Worm (Caenorhabditis elegans): ENCODE results near the gene lev-9.

The lev-9 gene

DNA sequence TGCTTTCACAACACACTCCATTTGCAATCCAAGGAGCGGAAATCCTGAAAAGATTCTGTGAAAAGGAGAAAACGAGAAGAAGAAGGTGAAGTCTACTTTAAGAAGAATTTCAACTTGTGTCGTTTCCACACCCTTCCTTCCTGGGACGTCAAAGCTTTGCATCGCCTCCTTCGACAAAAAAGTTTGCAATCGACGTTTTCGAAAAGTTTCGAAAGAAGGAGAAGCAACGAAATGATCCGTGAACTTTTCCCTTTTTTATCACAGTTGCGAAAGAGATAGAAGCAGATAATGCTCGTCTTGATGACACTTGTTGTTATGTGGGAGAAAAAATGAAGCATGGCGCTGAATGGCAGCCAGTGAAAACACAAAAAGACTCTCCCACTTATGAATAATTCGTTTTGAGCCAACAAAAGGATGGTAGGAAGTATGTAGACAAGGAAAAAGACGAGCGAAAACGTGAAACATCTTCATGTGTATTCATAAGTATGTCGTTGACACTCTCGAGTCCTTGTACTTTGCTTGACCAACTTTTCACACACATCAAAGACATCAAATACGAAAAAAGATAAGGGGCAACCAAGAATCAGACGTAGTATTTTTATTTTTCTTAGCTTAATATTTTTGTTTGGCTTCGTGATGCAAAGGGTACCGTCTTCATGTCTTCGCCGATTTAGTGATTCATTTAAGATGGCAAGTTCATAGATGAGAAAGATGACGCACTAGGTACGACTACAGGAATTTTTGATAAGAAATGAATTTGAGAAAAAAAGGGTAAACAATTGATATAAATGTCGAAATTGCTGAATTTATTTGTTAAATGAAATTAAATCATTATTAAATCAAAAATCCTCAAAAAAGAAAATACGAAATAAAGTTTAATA is 42.5 kb downstream of the lev-9 start (continued):
- TF ChIP-seq lsl-1 (GFP tag; optimal IDR thresholded peaks at IDR 0.05): no peak
- TF ChIP-seq atf-7 (tag; optimal IDR thresholded peaks at IDR 0.05): no peak
- no peak for TF ChIP-seq gei-17 (GFP tag; optimal IDR thresholded peaks at IDR 0.05)
- TF ChIP-seq pha-4 (tag; optimal IDR thresholded peaks at IDR 0.05): no peak
- TF ChIP-seq snpc-1.1 (tag; optimal IDR thresholded peaks at IDR 0.05; ENCODE audit: insufficient read depth): no peak
- peak; percentile 12 for TF ChIP-seq K12H6.12 (tag; optimal IDR thresholded peaks at IDR 0.05)

DNA sequence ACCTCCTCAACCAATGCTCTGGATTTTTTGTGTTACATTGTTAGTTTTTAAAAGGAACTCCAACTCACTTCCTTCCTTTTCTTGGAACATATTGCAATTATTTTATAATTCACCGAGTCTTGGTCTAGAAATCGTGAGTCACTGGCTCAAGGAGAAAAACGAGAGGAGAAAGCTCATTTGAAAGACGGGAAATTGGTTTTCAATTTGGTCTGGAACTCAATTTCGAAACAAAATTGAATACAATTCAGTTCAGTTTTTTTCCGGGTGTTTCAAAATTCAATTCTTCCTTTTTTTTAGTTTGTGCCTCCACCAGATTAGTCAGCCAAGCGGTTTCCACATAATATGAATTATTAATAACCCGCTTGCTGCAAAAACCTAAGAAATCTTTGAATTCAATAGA is 43.7 kb downstream of the lev-9 start:
- TF ChIP-seq ama-1 (optimal IDR thresholded peaks at IDR 0.05): no peak
- TF ChIP-seq ama-1 (GFP tag; optimal IDR thresholded peaks at IDR 0.05): no peak
- TF ChIP-seq F39B2.1 (GFP tag; IDR thresholded peaks at IDR 0.05): no peak
- TF ChIP-seq F37B4.10 (GFP tag; IDR thresholded peaks at IDR 0.05): no peak
- TF ChIP-seq egl-44 (GFP tag; IDR thresholded peaks at IDR 0.05): no peak
- TF ChIP-seq hmg-1.2 (GFP tag; IDR thresholded peaks at IDR 0.05): no peak
- no peak for TF ChIP-seq lin-54 (GFP tag; optimal IDR thresholded peaks at IDR 0.05)
- no peak for TF ChIP-seq snpc-1.1 (tag; optimal IDR thresholded peaks at IDR 0.05; ENCODE audit: insufficient read depth)

DNA sequence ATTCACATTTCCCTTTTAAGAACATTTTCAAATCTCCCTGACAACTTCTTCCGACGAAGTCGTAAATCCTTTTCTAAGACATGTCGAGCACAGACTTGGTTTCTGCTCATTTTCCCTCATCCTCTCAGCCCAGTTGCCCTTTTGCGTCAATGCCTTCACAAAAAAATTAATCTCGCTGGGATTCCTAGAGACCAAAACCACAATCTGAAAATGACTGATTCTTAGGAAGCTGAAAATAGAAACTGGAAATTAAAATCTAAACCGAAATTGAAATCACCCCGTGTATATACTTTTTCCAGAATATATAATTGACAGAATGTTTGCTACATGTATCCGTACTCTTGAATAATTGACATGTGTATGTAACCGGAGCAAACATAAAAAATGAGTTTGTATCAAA is 44.5 kb downstream of the lev-9 start:
- TF ChIP-seq mcd-1 (GFP tag; IDR thresholded peaks at IDR 0.05) (no peak), ccch-3 (GFP tag; optimal IDR thresholded peaks at IDR 0.05) (no peak), cebp-1 (GFP tag; IDR thresholded peaks at IDR 0.05) (no peak), cebp-1 (tag; optimal IDR thresholded peaks at IDR 0.05) (no peak), ets-4 (GFP tag; optimal IDR thresholded peaks at IDR 0.05) (no peak), nfyb-1 (GFP tag; IDR thresholded peaks at IDR 0.05) (no peak)

DNA sequence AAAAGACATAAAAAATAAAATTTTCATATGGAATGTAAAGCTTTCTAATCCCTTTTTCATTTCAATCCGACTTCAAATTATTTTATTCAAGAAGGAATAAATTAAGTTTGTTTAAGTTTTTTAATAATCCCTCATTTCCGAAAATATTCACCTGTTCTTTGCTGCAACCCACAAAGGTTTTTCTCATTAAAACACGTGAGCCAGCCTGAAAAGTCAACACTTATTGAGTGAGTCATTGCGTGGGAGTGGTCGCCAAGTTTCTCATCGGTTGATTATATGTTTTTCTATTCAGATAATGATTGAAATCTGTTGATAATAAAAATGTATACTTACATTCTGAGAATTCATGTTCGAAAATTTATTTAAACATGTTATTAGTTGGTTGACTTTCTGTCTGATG is 46.0 kb downstream of the lev-9 start:
- no peak for TF ChIP-seq ztf-28 (GFP tag; IDR thresholded peaks at IDR 0.05)

DNA sequence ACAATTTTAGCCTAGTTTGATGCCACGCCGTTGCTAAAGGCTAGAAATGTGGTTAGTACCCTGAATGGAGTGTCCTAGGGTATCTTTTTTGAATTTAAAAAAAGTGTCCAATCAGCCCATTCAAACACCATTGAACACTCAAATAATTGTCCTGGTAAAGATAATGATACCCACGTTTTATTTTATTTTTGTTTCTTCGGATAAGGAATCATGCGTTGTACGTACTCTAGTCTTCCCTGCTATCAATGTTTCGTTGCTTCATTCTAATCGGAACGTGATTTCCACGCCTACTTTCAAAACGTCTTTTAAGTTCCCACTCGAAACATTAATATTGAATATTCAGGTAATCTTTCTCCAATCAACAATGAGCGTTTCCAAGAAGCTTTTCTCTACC is 50.9 kb downstream of the lev-9 start, which contains the start of gene got-2.2:
Gene got-2.2, plus strand, starts transcription at position 344 of the 394 bp plus-strand sequence.
- TF ChIP-seq lin-35 (GFP tag; optimal IDR thresholded peaks at IDR 0.05) (no peak), ekl-4 (GFP tag; IDR thresholded peaks at IDR 0.05) (no peak), ceh-58 (GFP tag; IDR thresholded peaks at IDR 0.05) (no peak), F23B12.7 (tag; optimal IDR thresholded peaks at IDR 0.05; ENCODE audit: insufficient read depth) (no peak), bed-2 (GFP tag; IDR thresholded peaks at IDR 0.05) (no peak), rpc-1 (optimal IDR thresholded peaks at IDR 0.05) (no peak), rpc-1 (tag; optimal IDR thresholded peaks at IDR 0.05) (no peak), F57A8.1 (GFP tag; optimal IDR thresholded peaks at IDR 0.05) (no peak), ceh-100 (GFP tag; IDR thresholded peaks at IDR 0.05) (no peak), aptf-3 (GFP tag; IDR thresholded peaks at IDR 0.05) (no peak), pha-4 (tag; optimal IDR thresholded peaks at IDR 0.05) (no peak), tlf-1 (GFP tag; optimal IDR thresholded peaks at IDR 0.05) (no peak), F55B11.4 (tag; optimal IDR thresholded peaks at IDR 0.05; ENCODE audit: borderline replicate concordance, insufficient read depth) (no peak), rcor-1 (GFP tag; IDR thresholded peaks at IDR 0.05) (no peak), madf-8 (GFP tag; conservative IDR thresholded peaks at IDR 0.05) (no peak), fkh-3 (tag; optimal IDR thresholded peaks at IDR 0.05) (no peak), K12H6.12 (tag; optimal IDR thresholded peaks at IDR 0.05) (no peak), F39B2.1 (GFP tag; IDR thresholded peaks at IDR 0.05) (no peak)

Measured in whole organism, young adult.